Fruit fly (Drosophila melanogaster): ENCODE results near the gene Nlp.

dm6 chr3R:30056592-30057135 lies 52.1 kb downstream of the Nlp start, which contains the start of the genes CG7950 and Rpp14a:
- TF ChIP-seq CG7101 (tag; optimal IDR thresholded peaks at IDR 0.05) (peak; percentile 91), pad (GFP tag; optimal IDR thresholded peaks at IDR 0.05) (peak; percentile 65), kay (GFP tag; ENCODE audit: borderline replicate concordance) (no peak), Hr96 (GFP tag; optimal IDR thresholded peaks at IDR 0.05) (no peak), Clk (GFP tag; optimal IDR thresholded peaks at IDR 0.05) (peak; percentile 62), CG5204 (GFP tag; optimal IDR thresholded peaks at IDR 0.05) (no peak), CG14711 (tag; optimal IDR thresholded peaks at IDR 0.05) (peak; percentile 83), bab1 (GFP tag; optimal IDR thresholded peaks at IDR 0.05) (peak; percentile 92), cnc (optimal IDR thresholded peaks at IDR 0.05) (no peak), ovo (GFP tag; optimal IDR thresholded peaks at IDR 0.05) (peak; percentile 71)
